Worm (Caenorhabditis elegans) whole organism, L1 larva: ENCODE results near the gene fbxc-39.

Experiments used
- snpc-4 ChIP-seq: fragments of 150-350 bp; optimal IDR thresholded peaks from 2 replicates; lab custom pipeline; 2014; ENCODE audit warnings: missing biosample characterization, missing genetic modification characterization
- unc-62 ChIP-seq: fragments of 150-350 bp; optimal IDR thresholded peaks from 2 replicates; lab custom pipeline; 2014; ENCODE audit warnings: missing biosample characterization, missing genetic modification reagents, missing genetic modification characterization

DNA sequence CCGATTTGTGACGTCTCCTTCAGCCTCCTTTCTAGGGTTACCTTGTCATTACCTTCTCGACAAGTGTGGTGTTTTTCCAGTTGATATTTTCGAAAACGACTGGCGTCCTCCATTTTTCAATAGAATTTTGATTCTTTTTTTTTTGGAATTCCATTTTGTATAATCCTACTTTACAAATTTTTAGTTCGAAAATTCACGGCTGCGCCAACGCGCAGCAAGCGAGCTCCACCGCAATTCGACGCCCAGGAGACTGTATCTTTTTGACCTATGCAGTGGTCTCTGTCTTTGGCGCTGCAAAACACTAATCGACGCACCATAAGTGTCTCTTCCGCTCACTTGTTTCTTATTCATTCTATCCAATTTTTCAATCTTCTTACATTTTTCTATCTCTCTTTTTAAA is 2.8 kb downstream of the fbxc-39 start, which contains the start of gene fbxc-42:
- TF ChIP-seq unc-62 (no peak), snpc-4 (no peak)
